Worm (Caenorhabditis elegans) whole organism, L2 larva: Measurements from ENCODE around the gene C31B8.12.
"Not testable (repeated sequence)": the region's sequence is repeated elsewhere in the genome, so short reads cannot be mapped to it uniquely, and the experiment has no call there.

Experiments used
- C34F6.9 ChIP-seq: fragments of 150-350 bp; optimal IDR thresholded peaks from 2 replicates; lab custom pipeline; 2014; ENCODE audit warnings: missing biosample characterization, missing genetic modification characterization
- F13H6.1 ChIP-seq: sonication (generic microtip); optimal IDR thresholded peaks from 2 replicates; lab custom pipeline; 2016; ENCODE audit warnings: missing genetic modification characterization, missing compliant biosample characterization
- R02D3.7 ChIP-seq: fragments of 150-350 bp; optimal IDR thresholded peaks from 2 replicates; lab custom pipeline; 2014; ENCODE audit warnings: missing biosample characterization, missing genetic modification characterization
- Y55F3AM.14 ChIP-seq: fragments of 200-800 bp; sonication (Bioruptor generic); optimal IDR thresholded peaks from 2 replicates; lab custom pipeline; 2018; ENCODE audit warnings: mild to moderate bottlenecking, missing genetic modification characterization, missing compliant biosample characterization
- alr-1 ChIP-seq: fragments of 150-350 bp; optimal IDR thresholded peaks from 2 replicates; lab custom pipeline; 2014; ENCODE audit warnings: missing biosample characterization, missing genetic modification characterization
- blmp-1 ChIP-seq: sonication (generic microtip); optimal IDR thresholded peaks from 2 replicates; lab custom pipeline; 2017; ENCODE audit warnings: missing genetic modification characterization, mild to moderate bottlenecking, missing compliant biosample characterization, antibody characterized with exemption, moderate library complexity; ENCODE audit not compliant: insufficient read depth
- ceh-16 ChIP-seq: fragments of 150-350 bp; optimal IDR thresholded peaks from 2 replicates; lab custom pipeline; 2014; ENCODE audit warnings: missing biosample characterization, missing genetic modification characterization
- ceh-82 ChIP-seq: fragments of 150-350 bp; optimal IDR thresholded peaks from 2 replicates; lab custom pipeline; 2014; ENCODE audit warnings: missing biosample characterization, missing genetic modification characterization
- crh-2 ChIP-seq: sonication (generic microtip); optimal IDR thresholded peaks from 2 replicates; lab custom pipeline; 2017; ENCODE audit warnings: missing biosample characterization, missing genetic modification characterization
- elt-1 ChIP-seq: fragments of 150-350 bp; optimal IDR thresholded peaks from 2 replicates; lab custom pipeline; 2014; ENCODE audit warnings: missing biosample characterization, missing genetic modification characterization
- elt-3 ChIP-seq: sonication (generic microtip); optimal IDR thresholded peaks from 2 replicates; lab custom pipeline; 2017; ENCODE audit warnings: missing biosample characterization, missing genetic modification characterization
- fos-1 ChIP-seq: fragments of 150-350 bp; optimal IDR thresholded peaks from 2 replicates; lab custom pipeline; 2014; ENCODE audit warnings: missing biosample characterization, missing genetic modification characterization
- lin-11 ChIP-seq: fragments of 150-350 bp; sonication (generic microtip); optimal IDR thresholded peaks from 2 replicates; lab custom pipeline; 2014; ENCODE audit warnings: missing biosample characterization, missing genetic modification characterization, inconsistent platforms, mixed read lengths
- lin-39 ChIP-seq: fragments of 150-350 bp; optimal IDR thresholded peaks from 2 replicates; lab custom pipeline; 2014; ENCODE audit warnings: missing biosample characterization, missing genetic modification reagents, missing genetic modification characterization
- lsy-2 ChIP-seq, 2 experiments: fragments of 150-350 bp in 1 of 2; sonication (generic microtip) in 1 of 2; optimal IDR thresholded peaks; 2 replicates each; lab custom pipeline; 2014 to 2017; ENCODE audit warnings: missing biosample characterization in 2 of 2, missing genetic modification characterization in 2 of 2
- mbf-1 ChIP-seq: sonication (generic microtip); optimal IDR thresholded peaks from 2 replicates; lab custom pipeline; 2017; ENCODE audit warnings: missing biosample characterization, missing genetic modification characterization
- nhr-10 ChIP-seq: sonication (generic microtip); optimal IDR thresholded peaks from 2 replicates; lab custom pipeline; 2017; ENCODE audit warnings: missing biosample characterization, missing genetic modification characterization
- nhr-11 ChIP-seq: fragments of 150-350 bp; optimal IDR thresholded peaks from 2 replicates; lab custom pipeline; 2014; ENCODE audit warnings: missing biosample characterization, missing genetic modification characterization
- nhr-12 ChIP-seq: fragments of 150-350 bp; optimal IDR thresholded peaks from 2 replicates; lab custom pipeline; 2014; ENCODE audit warnings: missing biosample characterization, missing genetic modification characterization
- nhr-21 ChIP-seq: fragments of 150-350 bp; optimal IDR thresholded peaks from 2 replicates; lab custom pipeline; 2014; ENCODE audit warnings: missing biosample characterization, missing genetic modification characterization
- nhr-23 ChIP-seq: fragments of 150-350 bp; optimal IDR thresholded peaks from 2 replicates; lab custom pipeline; 2014; ENCODE audit warnings: missing biosample characterization, missing genetic modification reagents, missing genetic modification characterization
- nhr-237 ChIP-seq: fragments of 150-350 bp; optimal IDR thresholded peaks from 2 replicates; lab custom pipeline; 2014; ENCODE audit warnings: missing biosample characterization, missing genetic modification characterization
- nhr-25 ChIP-seq: fragments of 150-350 bp; sonication (generic microtip); optimal IDR thresholded peaks from 3 replicates; lab custom pipeline; 2014; ENCODE audit warnings: missing biosample characterization, missing genetic modification characterization
- sem-4 ChIP-seq: fragments of 150-350 bp; optimal IDR thresholded peaks from 2 replicates; lab custom pipeline; 2014; ENCODE audit warnings: missing biosample characterization, missing genetic modification reagents, missing genetic modification characterization
- skn-1 ChIP-seq: sonication (generic microtip); optimal IDR thresholded peaks from 2 replicates; lab custom pipeline; 2017; ENCODE audit warnings: missing biosample characterization, missing genetic modification characterization
- sma-3 ChIP-seq: sonication (generic microtip); optimal IDR thresholded peaks from 2 replicates; lab custom pipeline; 2016; ENCODE audit warnings: missing genetic modification reagents, missing genetic modification characterization, missing compliant biosample characterization
- snpc-4 ChIP-seq: fragments of 150-350 bp; optimal IDR thresholded peaks from 2 replicates; lab custom pipeline; 2014; ENCODE audit warnings: missing biosample characterization, missing genetic modification characterization
- unc-39 ChIP-seq: fragments of 150-350 bp; optimal IDR thresholded peaks from 2 replicates; lab custom pipeline; 2014; ENCODE audit warnings: missing biosample characterization, missing genetic modification characterization
- unc-55 ChIP-seq: fragments of 150-350 bp; sonication (generic microtip); optimal IDR thresholded peaks from 3 replicates; lab custom pipeline; 2014; ENCODE audit warnings: missing biosample characterization, missing genetic modification reagents, missing genetic modification characterization
- unc-62 ChIP-seq: fragments of 150-350 bp; optimal IDR thresholded peaks from 2 replicates; lab custom pipeline; 2014; ENCODE audit warnings: missing biosample characterization, missing genetic modification reagents, missing genetic modification characterization
- zag-1 ChIP-seq: fragments of 150-350 bp; optimal IDR thresholded peaks from 2 replicates; lab custom pipeline; 2014; ENCODE audit warnings: missing biosample characterization, missing genetic modification characterization
- ztf-11 ChIP-seq: sonication (generic microtip); optimal IDR thresholded peaks from 2 replicates; lab custom pipeline; 2017; ENCODE audit warnings: missing biosample characterization, missing genetic modification characterization
- ztf-4 ChIP-seq: fragments of 150-350 bp; optimal IDR thresholded peaks from 2 replicates; lab custom pipeline; 2014; ENCODE audit warnings: missing biosample characterization, missing genetic modification characterization

Gene C31B8.12

ce11 chrV:2927553-2927952 lies at the start of gene C31B8.12:
TSS of gene C31B8.12 (minus strand) at chrV:2927653.
- TF ChIP-seq elt-3 (tag; lab: Kevin White, UChicago) (no peak), F13H6.1 (tag; lab: Kevin White, UChicago) (no peak), blmp-1 (tag; lab: Kevin White, UChicago) (no peak), ceh-16 (tag; lab: Kevin White, UChicago) (no peak), snpc-4 (tag; lab: Kevin White, UChicago) (no peak), nhr-21 (no peak), lin-11 (no peak), zag-1 (tag; lab: Kevin White, UChicago) (no peak), sem-4 (tag; lab: Kevin White, UChicago) (no peak), nhr-12 (tag; lab: Kevin White, UChicago) (no peak), crh-2 (tag; lab: Kevin White, UChicago) (no peak), alr-1 (no peak), Y55F3AM.14 (no peak), ztf-4 (tag; lab: Kevin White, UChicago) (no peak), skn-1 (tag; lab: Kevin White, UChicago) (no peak), sma-3 (GFP tag; lab: Kevin White, UChicago) (no peak), unc-62 (GFP tag; lab: Kevin White, UChicago) (no peak)
- TF ChIP-seq, all 48 proteins: peak for 0

- TF ChIP-seq lsy-2 (tag; optimal IDR thresholded peaks at IDR 0.05; lab: Kevin White, UChicago): no peak
These were observed 48.8 kb upstream of the C31B8.12 start, which contains the start of gene srw-124 for ce11 chrV:2976287-2976686. TSS of gene srw-124 (plus strand) at chrV:2976587.

ce11 chrV:2975285-2975684 lies 47.8 kb upstream of the C31B8.12 start, which contains the start of gene srw-123:
TSS of gene srw-123 (minus strand) at chrV:2975385.
- TF ChIP-seq elt-1, elt-3, ztf-4 (tag; lab: Kevin White, UChicago): not testable (repeated sequence)
- TF ChIP-seq, all 48 proteins: peak for 0; not testable (repeated sequence) for 48

DNA sequence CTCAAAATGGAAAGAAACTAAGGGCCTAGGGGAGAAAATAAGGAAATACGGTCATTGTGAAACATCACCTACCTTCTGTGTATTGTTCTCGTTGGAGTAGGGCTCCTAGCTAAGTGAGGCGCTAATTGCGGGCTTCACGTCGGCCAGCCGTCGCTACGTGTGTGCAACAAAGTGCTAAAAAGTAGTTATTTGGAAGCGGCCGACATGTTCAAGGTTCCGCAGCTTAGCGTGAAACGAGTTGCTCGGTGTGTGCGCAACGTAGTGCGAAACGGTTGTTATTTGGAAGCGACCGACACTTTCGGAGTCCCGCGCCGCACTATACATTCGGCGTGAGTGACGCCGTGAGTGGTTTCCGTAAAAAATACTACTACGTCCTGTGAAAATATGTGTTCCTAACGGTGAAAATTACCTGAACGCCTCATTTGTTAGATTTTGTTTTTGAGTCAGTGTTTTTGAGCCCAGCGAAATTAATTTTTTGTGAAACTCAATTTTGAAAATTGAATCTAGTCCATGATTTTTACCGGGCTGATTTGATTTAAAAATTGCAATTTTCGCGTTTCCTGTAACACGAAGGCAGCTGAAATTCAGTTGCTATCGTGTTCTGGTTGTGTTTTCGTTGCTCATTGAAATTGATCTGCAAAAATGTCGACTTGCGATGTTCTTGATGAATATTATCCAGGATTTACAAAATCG lies 44.0 kb upstream of the C31B8.12 start, which contains the start of gene srw-129:
srw-129 (plus strand) TSS at position 643 of the 693 bp plus-strand sequence.
- no peak for TF ChIP-seq nhr-21
- TF ChIP-seq mbf-1 (tag; lab: Kevin White, UChicago): no peak
- TF ChIP-seq C34F6.9 (tag; lab: Kevin White, UChicago): no peak
- TF ChIP-seq F13H6.1 (tag; lab: Kevin White, UChicago): no peak
- TF ChIP-seq lin-11: no peak
- TF ChIP-seq nhr-25: no peak
- TF ChIP-seq Y55F3AM.14: no peak

DNA sequence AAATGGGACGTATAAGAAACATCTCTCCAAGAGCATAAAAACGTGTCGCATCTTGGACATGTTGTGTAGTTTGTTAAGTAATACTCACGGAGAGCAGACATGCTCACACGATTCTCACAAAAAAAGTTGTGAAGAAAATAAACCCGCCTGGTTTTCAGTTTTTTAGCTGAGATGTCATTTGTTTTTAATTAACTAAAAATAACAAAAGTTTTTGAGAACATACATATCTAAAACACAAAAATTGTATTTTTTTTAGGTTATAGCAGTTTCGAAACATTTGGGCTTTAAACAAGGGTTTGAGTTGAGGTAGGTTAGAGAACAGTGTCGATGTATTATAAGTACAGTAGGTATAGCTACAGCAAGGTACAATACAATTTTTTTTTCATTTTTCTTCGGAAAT lies 37.3 kb upstream of the C31B8.12 start, which contains the start of gene srh-88:
srh-88 (minus strand) TSS at position 101 of the 400 bp plus-strand sequence.
- no peak for TF ChIP-seq unc-62 (GFP tag; lab: Kevin White, UChicago)
- TF ChIP-seq, all 48 proteins: peak for 0

ce11 chrV:2962960-2963359 lies 35.5 kb upstream of the C31B8.12 start, which contains the start of gene srw-138:
TSS of gene srw-138 (minus strand) at chrV:2963060.
- TF ChIP-seq elt-3 (tag; lab: Kevin White, UChicago) (no peak), sma-3 (GFP tag; lab: Kevin White, UChicago) (no peak), nhr-11 (tag; lab: Kevin White, UChicago) (no peak), ztf-11 (tag; lab: Kevin White, UChicago) (no peak), fos-1 (tag; lab: Kevin White, UChicago) (no peak), alr-1 (no peak), ztf-4 (tag; lab: Kevin White, UChicago) (no peak), ceh-82 (tag; lab: Kevin White, UChicago) (no peak), nhr-23 (tag; lab: Kevin White, UChicago) (no peak), nhr-10 (tag; lab: Kevin White, UChicago) (no peak), nhr-237 (tag; lab: Kevin White, UChicago) (no peak), R02D3.7 (no peak), nhr-21 (no peak), nhr-25 (no peak), unc-55 (GFP tag; lab: Kevin White, UChicago) (no peak), ceh-16 (tag; lab: Kevin White, UChicago) (no peak), unc-39 (tag; lab: Kevin White, UChicago) (no peak), F13H6.1 (tag; lab: Kevin White, UChicago) (no peak), lin-39 (tag; lab: Kevin White, UChicago) (no peak)
